Worm (Caenorhabditis elegans): Measurements from ENCODE around the gene F23H12.3.

DNA sequence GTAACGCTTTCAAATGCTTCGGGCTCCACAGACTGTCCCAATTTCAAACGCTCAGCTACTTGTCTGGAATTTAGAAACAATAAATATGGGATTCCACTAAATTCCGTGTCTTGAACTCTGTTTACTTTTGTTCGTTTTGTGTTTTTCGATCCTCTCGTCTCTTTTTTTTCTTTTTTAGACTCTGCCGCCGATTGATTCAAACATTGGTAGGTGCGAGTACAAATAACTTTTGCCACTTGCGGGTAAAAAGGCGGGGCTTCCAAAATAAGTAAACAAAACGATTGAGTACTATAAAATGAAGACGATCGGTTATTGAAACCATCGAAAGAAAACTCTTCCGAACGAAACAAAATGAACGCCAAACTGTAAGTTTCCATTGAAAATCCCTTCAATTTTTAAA, 20.2 kb downstream of the F23H12.3 start, which contains the start of gene fipr-2:
- TF ChIP-seq egl-27 (tag; optimal IDR thresholded peaks at IDR 0.05) (no peak), lin-15B (tag; optimal IDR thresholded peaks at IDR 0.05) (no peak), elt-3 (tag; optimal IDR thresholded peaks at IDR 0.05) (no peak), nhr-76 (tag; optimal IDR thresholded peaks at IDR 0.05) (no peak), nhr-25 (tag; optimal IDR thresholded peaks at IDR 0.05) (no peak), unc-39 (tag; optimal IDR thresholded peaks at IDR 0.05) (no peak), zag-1 (tag; optimal IDR thresholded peaks at IDR 0.05) (no peak), unc-62 (GFP tag; optimal IDR thresholded peaks at IDR 0.05) (no peak), skn-1 (tag; optimal IDR thresholded peaks at IDR 0.05) (no peak)

All from whole organism, L3 larva.